Worm (Caenorhabditis elegans): ENCODE data around the gene F07G6.2.

- no peak for TF ChIP-seq aly-1 (tag; optimal IDR thresholded peaks at IDR 0.05)
- TF ChIP-seq ceh-13 (GFP tag; optimal IDR thresholded peaks at IDR 0.05): no peak
- no peak for TF ChIP-seq ama-1 (optimal IDR thresholded peaks at IDR 0.05)
- no peak for TF ChIP-seq tbx-37 (GFP tag; conservative IDR thresholded peaks at IDR 0.05)
- TF ChIP-seq tra-4 (tag; optimal IDR thresholded peaks at IDR 0.05): no peak
- TF ChIP-seq B0310.2 (tag; optimal IDR thresholded peaks at IDR 0.05): no peak
- TF ChIP-seq ets-7 (tag; optimal IDR thresholded peaks at IDR 0.05): no peak
- TF ChIP-seq hnd-1 (tag; optimal IDR thresholded peaks at IDR 0.05): no peak
- TF ChIP-seq ceh-36 (tag; optimal IDR thresholded peaks at IDR 0.05): no peak
- TF ChIP-seq hmg-4 (GFP tag; optimal IDR thresholded peaks at IDR 0.05): no peak
These were observed 23.3 kb upstream of the F07G6.2 start, which contains the start of gene C36C9.5 for ce11 chrX:1703840-1704239.
